Worm (Caenorhabditis elegans): ENCODE data around the gene cln-3.3.

ce11 chrV:8683787-8684186, 935 bp downstream of the cln-3.3 start:
- TF ChIP-seq ztf-11 (tag; optimal IDR thresholded peaks at IDR 0.05) (no peak), skn-1 (tag; optimal IDR thresholded peaks at IDR 0.05) (no peak), R02D3.7 (tag; optimal IDR thresholded peaks at IDR 0.05) (no peak), pqm-1 (tag; optimal IDR thresholded peaks at IDR 0.05) (no peak), lin-39 (tag; optimal IDR thresholded peaks at IDR 0.05) (no peak), ama-1 (optimal IDR thresholded peaks at IDR 0.05) (no peak)

All from whole organism, L3 larva.